Worm (Caenorhabditis elegans) whole organism, mixed stage, embryonic: ENCODE measurements around the gene K06H6.1.

Experiments
- blmp-1 ChIP-seq: fragments of 150-350 bp; optimal IDR thresholded peaks from 2 replicates; lab custom pipeline; 2014; ENCODE audit warnings: missing biosample characterization, missing genetic modification characterization
- ces-1 ChIP-seq: fragments of 150-350 bp; optimal IDR thresholded peaks from 2 replicates; lab custom pipeline; 2014; ENCODE audit warnings: missing biosample characterization, missing genetic modification reagents, missing genetic modification characterization
- elt-1 ChIP-seq: sonication (generic microtip); optimal IDR thresholded peaks from 2 replicates; lab custom pipeline; 2017; ENCODE audit warnings: missing genetic modification characterization, mild to moderate bottlenecking, missing compliant biosample characterization, antibody characterized with exemption, moderate library complexity, borderline replicate concordance; ENCODE audit not compliant: insufficient read depth
- elt-3 ChIP-seq: fragments of 150-350 bp; optimal IDR thresholded peaks from 2 replicates; lab custom pipeline; 2014; ENCODE audit warnings: missing biosample characterization, missing genetic modification characterization
- lin-13 ChIP-seq: fragments of 150-350 bp; optimal IDR thresholded peaks from 2 replicates; lab custom pipeline; 2014; ENCODE audit warnings: missing biosample characterization, missing genetic modification characterization
- lin-32 ChIP-seq: fragments of 200-800 bp; sonication (Bioruptor generic); optimal IDR thresholded peaks from 2 replicates; lab custom pipeline; 2018; ENCODE audit warnings: mild to moderate bottlenecking, missing genetic modification characterization, missing compliant biosample characterization
- lsy-2 ChIP-seq: fragments of 150-350 bp; optimal IDR thresholded peaks from 2 replicates; lab custom pipeline; 2014; ENCODE audit warnings: missing biosample characterization, missing genetic modification characterization
- nhr-237 ChIP-seq: fragments of 150-350 bp; optimal IDR thresholded peaks from 2 replicates; lab custom pipeline; 2014; ENCODE audit warnings: missing biosample characterization, missing genetic modification characterization
- nhr-28 ChIP-seq: fragments of 150-350 bp; optimal IDR thresholded peaks from 2 replicates; lab custom pipeline; 2014; ENCODE audit warnings: missing biosample characterization, missing genetic modification characterization
- pha-4 ChIP-seq: fragments of 150-350 bp; optimal IDR thresholded peaks from 2 replicates; lab custom pipeline; 2018; ENCODE audit warnings: missing biosample characterization, missing genetic modification reagents, missing genetic modification characterization
- snpc-4 ChIP-seq: fragments of 150-350 bp; optimal IDR thresholded peaks from 2 replicates; lab custom pipeline; 2014; ENCODE audit warnings: missing biosample characterization, missing genetic modification characterization
- sptf-1 ChIP-seq: sonication (generic microtip); optimal IDR thresholded peaks from 2 replicates; lab custom pipeline; 2017; ENCODE audit warnings: mild to moderate bottlenecking, missing genetic modification characterization, moderate library complexity, missing compliant biosample characterization

ce11 chrV:638328-638727 is 50.4 kb downstream of the K06H6.1 start, which contains the start of gene srj-37:
- TF ChIP-seq pha-4 (tag; lab: Kevin White, UChicago) (no peak), snpc-4 (tag; lab: Kevin White, UChicago) (no peak), lin-32 (no peak), nhr-28 (tag; lab: Kevin White, UChicago) (no peak), nhr-237 (tag; lab: Kevin White, UChicago) (no peak), lin-13 (no peak), blmp-1 (no peak), sptf-1 (tag; lab: Kevin White, UChicago) (no peak), ces-1 (GFP tag; lab: Kevin White, UChicago) (no peak), lsy-2 (tag; lab: Kevin White, UChicago) (no peak), elt-1 (no peak), elt-3 (no peak)
